Worm (Caenorhabditis elegans) whole organism, L1 larva: ENCODE data around the gene syd-9.

ENCODE experiments used
- C04F5.9 ChIP-seq: sonication (generic microtip); optimal IDR thresholded peaks from 2 replicates; lab custom pipeline; 2016; ENCODE audit warnings: missing genetic modification characterization, missing compliant biosample characterization
- aha-1 ChIP-seq: fragments of 150-350 bp; optimal IDR thresholded peaks from 2 replicates; lab custom pipeline; 2014; ENCODE audit warnings: missing biosample characterization, missing genetic modification characterization
- aly-2 ChIP-seq: fragments of 150-350 bp; optimal IDR thresholded peaks from 2 replicates; lab custom pipeline; 2014; ENCODE audit warnings: missing biosample characterization, missing genetic modification characterization
- ama-1 ChIP-seq: fragments of 150-350 bp; optimal IDR thresholded peaks from 2 replicates; lab custom pipeline; 2014
- blmp-1 ChIP-seq: fragments of 150-350 bp; optimal IDR thresholded peaks from 2 replicates; lab custom pipeline; 2014; ENCODE audit warnings: missing biosample characterization, missing genetic modification characterization
- ceh-63 ChIP-seq: fragments of 200-800 bp; sonication (Bioruptor generic); optimal IDR thresholded peaks from 2 replicates; lab custom pipeline; 2018; ENCODE audit warnings: mild to moderate bottlenecking, missing genetic modification characterization, missing compliant biosample characterization
- ceh-88 ChIP-seq: fragments of 200-800 bp; sonication (Bioruptor generic); IDR thresholded peaks from 2 replicates; pipeline ENCODE4 v1.3.6; 2022; ENCODE audit warnings: missing genetic modification characterization, missing compliant biosample characterization
- ces-1 ChIP-seq: fragments of 150-350 bp; optimal IDR thresholded peaks from 2 replicates; lab custom pipeline; 2014; ENCODE audit warnings: missing biosample characterization, missing genetic modification reagents, missing genetic modification characterization
- dpl-1 ChIP-seq, 3 experiments: fragments of 150-350 bp in 2 of 3; sonication (generic microtip) in 1 of 3; optimal IDR thresholded peaks; 2 replicates each; lab custom pipeline; 2014 to 2017; ENCODE audit warnings: missing biosample characterization in 3 of 3, missing genetic modification characterization in 3 of 3, missing genetic modification reagents in 3 of 3
- dsc-1 ChIP-seq: sonication (generic microtip); optimal IDR thresholded peaks from 2 replicates; lab custom pipeline; 2016; ENCODE audit warnings: mild to moderate bottlenecking, missing genetic modification characterization, missing compliant biosample characterization
- egl-13 ChIP-seq: sonication (generic microtip); optimal IDR thresholded peaks from 2 replicates; lab custom pipeline; 2016; ENCODE audit warnings: missing genotype, missing genetic modification reagents, missing genetic modification characterization, missing compliant biosample characterization
- ets-5 ChIP-seq: fragments of 200-800 bp; sonication (Bioruptor generic); IDR thresholded peaks from 2 replicates; pipeline ENCODE4 v1.3.6; 2022; ENCODE audit warnings: missing genetic modification characterization, missing compliant biosample characterization
- fos-1 ChIP-seq: fragments of 150-350 bp; optimal IDR thresholded peaks from 2 replicates; lab custom pipeline; 2014; ENCODE audit warnings: missing biosample characterization, missing genetic modification characterization
- grh-1 ChIP-seq: fragments of 200-800 bp; sonication (Bioruptor generic); IDR thresholded peaks from 2 replicates; pipeline ENCODE4 v1.3.6; 2022; ENCODE audit warnings: missing genetic modification reagents, missing genetic modification characterization, missing compliant biosample characterization
- hlh-17 ChIP-seq: fragments of 200-800 bp; sonication (Bioruptor generic); optimal IDR thresholded peaks from 2 replicates; lab custom pipeline; 2018; ENCODE audit warnings: missing genetic modification characterization, mild to moderate bottlenecking, missing compliant biosample characterization, moderate library complexity, borderline replicate concordance
- hpl-2 ChIP-seq: fragments of 150-350 bp; optimal IDR thresholded peaks from 2 replicates; lab custom pipeline; 2014; ENCODE audit warnings: missing biosample characterization, missing genetic modification reagents, missing genetic modification characterization
- jun-1 ChIP-seq: fragments of 150-350 bp; optimal IDR thresholded peaks from 2 replicates; lab custom pipeline; 2014; ENCODE audit warnings: missing biosample characterization, missing genetic modification reagents, missing genetic modification characterization
- lin-13 ChIP-seq: fragments of 150-350 bp; optimal IDR thresholded peaks from 2 replicates; lab custom pipeline; 2014; ENCODE audit warnings: missing biosample characterization, missing genetic modification reagents, missing genetic modification characterization
- lin-14 ChIP-seq: fragments of 200-800 bp; sonication (Bioruptor generic); optimal IDR thresholded peaks from 2 replicates; lab custom pipeline; 2018; ENCODE audit warnings: mild to moderate bottlenecking, missing genetic modification characterization, moderate library complexity, missing compliant biosample characterization
- lin-15B ChIP-seq: fragments of 150-350 bp; sonication (generic microtip); optimal IDR thresholded peaks from 3 replicates; lab custom pipeline; 2014; ENCODE audit warnings: missing biosample characterization, missing genetic modification characterization
- lsy-2 ChIP-seq, 2 experiments: fragments of 150-350 bp; optimal IDR thresholded peaks; 2 replicates each; lab custom pipeline; 2014; ENCODE audit warnings: missing biosample characterization in 2 of 2, missing genetic modification characterization in 2 of 2
- mdl-1 ChIP-seq, 2 experiments: fragments of 150-350 bp; optimal IDR thresholded peaks; 2 replicates each; lab custom pipeline; 2014 to 2017; ENCODE audit warnings: missing biosample characterization in 2 of 2, missing genetic modification characterization in 2 of 2, inconsistent platforms in 1 of 2
- mep-1 ChIP-seq: fragments of 150-350 bp; optimal IDR thresholded peaks from 2 replicates; lab custom pipeline; 2014; ENCODE audit warnings: missing biosample characterization, missing genetic modification characterization
- nhr-11 ChIP-seq: fragments of 150-350 bp; optimal IDR thresholded peaks from 2 replicates; lab custom pipeline; 2014; ENCODE audit warnings: missing biosample characterization, missing genetic modification characterization
- nhr-20 ChIP-seq: sonication (generic microtip); optimal IDR thresholded peaks from 2 replicates; lab custom pipeline; 2016; ENCODE audit warnings: mild to moderate bottlenecking, missing genetic modification characterization, missing compliant biosample characterization
- nhr-237 ChIP-seq: fragments of 150-350 bp; optimal IDR thresholded peaks from 2 replicates; lab custom pipeline; 2014; ENCODE audit warnings: missing biosample characterization, missing genetic modification characterization
- nhr-47 ChIP-seq: sonication (generic microtip); optimal IDR thresholded peaks from 2 replicates; lab custom pipeline; 2016; ENCODE audit warnings: mild to moderate bottlenecking, missing genetic modification characterization, moderate library complexity, missing compliant biosample characterization
- nhr-71 ChIP-seq: sonication (generic microtip); optimal IDR thresholded peaks from 2 replicates; lab custom pipeline; 2016; ENCODE audit warnings: mild to moderate bottlenecking, missing genetic modification characterization, moderate library complexity, missing compliant biosample characterization
- nhr-77 ChIP-seq: fragments of 150-350 bp; optimal IDR thresholded peaks from 2 replicates; lab custom pipeline; 2014; ENCODE audit warnings: missing biosample characterization, missing genetic modification characterization
- nhr-84 ChIP-seq: sonication (generic microtip); optimal IDR thresholded peaks from 2 replicates; lab custom pipeline; 2017; ENCODE audit warnings: missing biosample characterization, missing genetic modification characterization
- nhr-85 ChIP-seq: sonication (generic microtip); peaks from one replicate; lab custom pipeline; 2016; ENCODE audit warnings: missing genetic modification characterization, inconsistent platforms, missing compliant biosample characterization
- pax-3 ChIP-seq: fragments of 200-800 bp; sonication (Bioruptor generic); optimal IDR thresholded peaks from 2 replicates; lab custom pipeline; 2018; ENCODE audit warnings: mild to moderate bottlenecking, missing genetic modification characterization, moderate library complexity, missing compliant biosample characterization
- pqm-1 ChIP-seq: sonication (generic microtip); optimal IDR thresholded peaks from 3 replicates; lab custom pipeline; 2017; ENCODE audit warnings: missing biosample characterization, missing genetic modification characterization
- rnt-1 ChIP-seq: sonication (generic microtip); optimal IDR thresholded peaks from 2 replicates; lab custom pipeline; 2016; ENCODE audit warnings: mild to moderate bottlenecking, missing genetic modification characterization, moderate library complexity, missing compliant biosample characterization
- skn-1 ChIP-seq: fragments of 150-350 bp; optimal IDR thresholded peaks from 2 replicates; lab custom pipeline; 2014; ENCODE audit warnings: missing biosample characterization, missing genetic modification characterization
- snpc-4 ChIP-seq: fragments of 150-350 bp; optimal IDR thresholded peaks from 2 replicates; lab custom pipeline; 2014; ENCODE audit warnings: missing biosample characterization, missing genetic modification characterization
- snu-23 ChIP-seq: sonication (generic microtip); optimal IDR thresholded peaks from 2 replicates; lab custom pipeline; 2016; ENCODE audit warnings: missing genetic modification characterization, missing compliant biosample characterization
- sox-4 ChIP-seq: sonication (generic microtip); optimal IDR thresholded peaks from 2 replicates; lab custom pipeline; 2016; ENCODE audit warnings: missing genetic modification characterization, missing compliant biosample characterization
- sup-37 ChIP-seq: fragments of 200-800 bp; sonication (Bioruptor generic); optimal IDR thresholded peaks from 2 replicates; lab custom pipeline; 2018; ENCODE audit warnings: mild to moderate bottlenecking, missing genetic modification characterization, missing compliant biosample characterization
- swsn-7 ChIP-seq: sonication (generic microtip); optimal IDR thresholded peaks from 2 replicates; lab custom pipeline; 2016; ENCODE audit warnings: missing genetic modification characterization, missing compliant biosample characterization
- tbx-2 ChIP-seq: sonication (generic microtip); optimal IDR thresholded peaks from 2 replicates; lab custom pipeline; 2016; ENCODE audit warnings: missing genetic modification characterization, missing compliant biosample characterization
- tlp-1 ChIP-seq: fragments of 150-350 bp; optimal IDR thresholded peaks from 2 replicates; lab custom pipeline; 2014; ENCODE audit warnings: missing biosample characterization, missing genetic modification characterization
- unc-30 ChIP-seq: sonication (generic microtip); optimal IDR thresholded peaks from 2 replicates; lab custom pipeline; 2017; ENCODE audit warnings: missing biosample characterization, missing genetic modification characterization
- unc-98 ChIP-seq: fragments of 200-800 bp; sonication (Bioruptor generic); IDR thresholded peaks from 2 replicates; pipeline ENCODE4 v1.3.6; 2022; ENCODE audit warnings: missing genetic modification characterization, missing compliant biosample characterization
- vab-15 ChIP-seq: sonication (generic microtip); optimal IDR thresholded peaks from 2 replicates; lab custom pipeline; 2017; ENCODE audit warnings: missing genotype, mild to moderate bottlenecking, missing genetic modification characterization, missing compliant biosample characterization
- xbp-1 ChIP-seq: sonication (generic microtip); optimal IDR thresholded peaks from 2 replicates; lab custom pipeline; 2016; ENCODE audit warnings: missing genetic modification characterization, missing compliant biosample characterization
- zip-4 ChIP-seq: fragments of 200-800 bp; sonication (Bioruptor generic); optimal IDR thresholded peaks from 2 replicates; lab custom pipeline; 2018; ENCODE audit warnings: mild to moderate bottlenecking, missing genetic modification characterization, moderate library complexity, missing compliant biosample characterization
- ztf-11 ChIP-seq, 2 experiments: sonication (generic microtip); optimal IDR thresholded peaks; 2 replicates each; lab custom pipeline; 2016 to 2017; ENCODE audit warnings: missing genetic modification characterization in 2 of 2, missing biosample characterization in 1 of 2, missing compliant biosample characterization in 1 of 2
- ztf-4 ChIP-seq: fragments of 150-350 bp; optimal IDR thresholded peaks from 2 replicates; lab custom pipeline; 2014; ENCODE audit warnings: missing biosample characterization, missing genetic modification characterization

Gene syd-9

ce11 chrX:7187602-7188001 is 30.3 kb upstream of the syd-9 start, which contains the start of gene C55B6.4:
C55B6.4 (minus strand) TSS chrX:7187702.
- TF ChIP-seq grh-1 (no peak), aha-1 (tag; lab: Kevin White, UChicago) (no peak), unc-30 (tag; lab: Kevin White, UChicago) (no peak), fos-1 (tag; lab: Kevin White, UChicago) (no peak), snpc-4 (no peak), skn-1 (no peak), nhr-84 (no peak), ets-5 (GFP tag; lab: Robert Waterston, UW) (no peak), ama-1 (no peak), egl-13 (tag; lab: Kevin White, UChicago) (no peak), nhr-47 (no peak), hlh-17 (no peak), rnt-1 (no peak), zip-4 (no peak), tlp-1 (tag; lab: Kevin White, UChicago) (no peak)

ce11 chrX:7191882-7192281 is 26.0 kb upstream of the syd-9 start, which contains the start of gene C55B6.7:
C55B6.7 (minus strand) TSS chrX:7191982.
- no peak for TF ChIP-seq dpl-1 (GFP tag; optimal IDR thresholded peaks at IDR 0.05; lab: Kevin White, UChicago)
- TF ChIP-seq hlh-17: no peak
- no peak for TF ChIP-seq ceh-63 (GFP tag; lab: Kevin White, UChicago)
- TF ChIP-seq lin-13: no peak
- no peak for TF ChIP-seq ztf-4 (tag; lab: Kevin White, UChicago)
- TF ChIP-seq fos-1 (tag; lab: Kevin White, UChicago): no peak
- no peak for TF ChIP-seq lin-15B (tag; lab: Kevin White, UChicago)
- TF ChIP-seq dsc-1 (tag; lab: Kevin White, UChicago): no peak
- TF ChIP-seq ceh-88 (GFP tag; lab: Robert Waterston, UW): no peak
- no peak for TF ChIP-seq nhr-237 (tag; lab: Kevin White, UChicago)

ce11 chrX:7193894-7194614 is 23.8 kb upstream of the syd-9 start, which contains the start of gene dnj-7:
dnj-7 (plus strand) TSS chrX:7194564.
- TF ChIP-seq hpl-2 (GFP tag; lab: Kevin White, UChicago) (no peak), nhr-20 (tag; lab: Kevin White, UChicago) (peak; percentile 66), mdl-1 (tag; optimal IDR thresholded peaks at IDR 0.05; lab: Kevin White, UChicago) (no peak), fos-1 (tag; lab: Kevin White, UChicago) (no peak), C04F5.9 (tag; lab: Kevin White, UChicago) (no peak), ztf-11 (tag; optimal IDR thresholded peaks at IDR 0.05; lab: Kevin White, UChicago) (no peak), zip-4 (no peak), ceh-88 (GFP tag; lab: Robert Waterston, UW) (no peak), aly-2 (no peak), blmp-1 (tag; lab: Kevin White, UChicago) (peak; percentile 39), dpl-1 (GFP tag; optimal IDR thresholded peaks at IDR 0.05; lab: Kevin White, UChicago) (peak in 1 of 3 experiments; percentile 23), ama-1 (no peak), tbx-2 (tag; lab: Kevin White, UChicago) (peak; percentile 67), mep-1 (tag; lab: Kevin White, UChicago) (peak; percentile 69), sox-4 (tag; lab: Kevin White, UChicago) (peak; percentile 8), lin-15B (tag; lab: Kevin White, UChicago) (peak; percentile 18), xbp-1 (tag; lab: Kevin White, UChicago) (peak; percentile 100), pqm-1 (tag; lab: Kevin White, UChicago) (no peak), nhr-11 (tag; lab: Kevin White, UChicago) (no peak), nhr-77 (tag; lab: Kevin White, UChicago) (no peak), snu-23 (GFP tag; lab: Kevin White, UChicago) (peak; percentile 69), unc-30 (tag; lab: Kevin White, UChicago) (no peak), pax-3 (tag; lab: Kevin White, UChicago) (no peak), grh-1 (0 out of 2 replicates have a peak, but pooled peaks have one; percentile 22), swsn-7 (tag; lab: Kevin White, UChicago) (peak; percentile 59), sup-37 (GFP tag; lab: Kevin White, UChicago) (no peak), tlp-1 (tag; lab: Kevin White, UChicago) (no peak), jun-1 (tag; lab: Kevin White, UChicago) (no peak), lsy-2 (tag; optimal IDR thresholded peaks at IDR 0.05; lab: Kevin White, UChicago) (peak in 1 of 2 experiments; percentile 42), unc-98 (GFP tag; lab: Robert Waterston, UW) (no peak), lin-14 (GFP tag; lab: Kevin White, UChicago) (peak; percentile 81), aha-1 (tag; lab: Kevin White, UChicago) (no peak), ces-1 (GFP tag; lab: Kevin White, UChicago) (no peak), nhr-71 (tag; lab: Kevin White, UChicago) (peak; percentile 79), nhr-85 (tag; lab: Kevin White, UChicago) (peak; percentile 75), vab-15 (no peak)
